Fruit fly (Drosophila melanogaster) Kc167 (cell line): ENCODE data around the gene Uqcc1.

ENCODE experiments used
- Myc ChIP-seq: fragments of >200 bp; optimal IDR thresholded peaks from 2 replicates; lab custom pipeline; 2017; ENCODE audit warnings: missing external identifiers
- Sin3A ChIP-seq: fragments of >200 bp; optimal IDR thresholded peaks from 2 replicates; lab custom pipeline; 2018; ENCODE audit warnings: missing external identifiers
- h ChIP-seq: fragments of >200 bp; optimal IDR thresholded peaks from 3 replicates; lab custom pipeline; 2018; ENCODE audit warnings: missing external identifiers
- insv ChIP-seq: fragments of >200 bp; optimal IDR thresholded peaks from 3 replicates; lab custom pipeline; 2018; ENCODE audit warnings: missing external identifiers
- psq ChIP-seq: fragments of >200 bp; optimal IDR thresholded peaks from 2 replicates; lab custom pipeline; 2017; ENCODE audit warnings: missing external identifiers
- ttk ChIP-seq: sonication (Bioruptor generic); optimal IDR thresholded peaks from 2 replicates; lab custom pipeline; 2017; ENCODE audit warnings: missing external identifiers

The Uqcc1 gene

dm6 chr3L:6957753-6958420 lies at the start of gene Uqcc1, which contains the start of gene Surf1:
Gene Uqcc1 (minus strand): TSS chr3L:6958108.
Gene Surf1 (plus strand): TSS chr3L:6958346.
- no peak for TF ChIP-seq insv (lab: Kevin White, UChicago)
- no peak for TF ChIP-seq ttk (lab: Kevin White, UChicago)
- no peak for TF ChIP-seq psq (lab: Kevin White, UChicago)
- TF ChIP-seq Sin3A (lab: Kevin White, UChicago) = no peak

dm6 chr3L:7006421-7006820 lies 48.5 kb upstream of the Uqcc1 start:
- no peak for TF ChIP-seq Sin3A (lab: Kevin White, UChicago)
- no peak for TF ChIP-seq insv (lab: Kevin White, UChicago)
- no peak for TF ChIP-seq psq (lab: Kevin White, UChicago)
- no peak for TF ChIP-seq Myc (lab: Kevin White, UChicago)
- no peak for TF ChIP-seq ttk (lab: Kevin White, UChicago)

- TF ChIP-seq psq (lab: Kevin White, UChicago) = no peak
- TF ChIP-seq Myc (lab: Kevin White, UChicago) = no peak
- no peak for TF ChIP-seq h (lab: Kevin White, UChicago)
- no peak for TF ChIP-seq ttk (lab: Kevin White, UChicago)
- TF ChIP-seq Sin3A (lab: Kevin White, UChicago) = no peak
- TF ChIP-seq insv (lab: Kevin White, UChicago) = no peak
Measured at dm6 chr3L:7003132-7003531, 45.2 kb upstream of the Uqcc1 start.

- TF ChIP-seq psq (lab: Kevin White, UChicago) = no peak
- no peak for TF ChIP-seq h (lab: Kevin White, UChicago)
- no peak for TF ChIP-seq ttk (lab: Kevin White, UChicago)
- TF ChIP-seq Sin3A (lab: Kevin White, UChicago) = no peak
- TF ChIP-seq Myc (lab: Kevin White, UChicago) = no peak
- TF ChIP-seq insv (lab: Kevin White, UChicago) = no peak
Measured at dm6 chr3L:7002355-7002754, 44.4 kb upstream of the Uqcc1 start.

- TF ChIP-seq Myc (lab: Kevin White, UChicago) = no peak
- TF ChIP-seq h (lab: Kevin White, UChicago) = no peak
- TF ChIP-seq psq (lab: Kevin White, UChicago) = no peak
- TF ChIP-seq Sin3A (lab: Kevin White, UChicago) = no peak
Measured at dm6 chr3L:7001855-7002254, 43.9 kb upstream of the Uqcc1 start.

dm6 chr3L:6999993-7000392 lies 42.1 kb upstream of the Uqcc1 start:
- TF ChIP-seq Myc (lab: Kevin White, UChicago) (no peak), h (lab: Kevin White, UChicago) (no peak), psq (lab: Kevin White, UChicago) (no peak), Sin3A (lab: Kevin White, UChicago) (no peak), insv (lab: Kevin White, UChicago) (no peak), ttk (lab: Kevin White, UChicago) (no peak)

- no peak for TF ChIP-seq insv (lab: Kevin White, UChicago)
- no peak for TF ChIP-seq psq (lab: Kevin White, UChicago)
- TF ChIP-seq Myc (lab: Kevin White, UChicago) = no peak
- TF ChIP-seq h (lab: Kevin White, UChicago) = no peak
- TF ChIP-seq Sin3A (lab: Kevin White, UChicago) = no peak
Measured at dm6 chr3L:6998692-6999091, 40.8 kb upstream of the Uqcc1 start, which contains the start of gene Mp. Gene Mp (plus strand): TSS chr3L:6998843.

dm6 chr3L:6997410-6997809 lies 39.5 kb upstream of the Uqcc1 start:
- TF ChIP-seq h (lab: Kevin White, UChicago) (no peak), Myc (lab: Kevin White, UChicago) (no peak), insv (lab: Kevin White, UChicago) (no peak)

- TF ChIP-seq Sin3A (lab: Kevin White, UChicago) (no peak), psq (lab: Kevin White, UChicago) (no peak)
Measured at dm6 chr3L:6996907-6997306, 39.0 kb upstream of the Uqcc1 start.

- TF ChIP-seq psq (lab: Kevin White, UChicago) (no peak), Myc (lab: Kevin White, UChicago) (no peak), Sin3A (lab: Kevin White, UChicago) (no peak), ttk (lab: Kevin White, UChicago) (no peak), insv (lab: Kevin White, UChicago) (no peak), h (lab: Kevin White, UChicago) (no peak)
Measured at dm6 chr3L:6995364-6995749, 37.4 kb upstream of the Uqcc1 start.

dm6 chr3L:6993350-6993749 lies 35.4 kb upstream of the Uqcc1 start:
- no peak for TF ChIP-seq Sin3A (lab: Kevin White, UChicago)
- no peak for TF ChIP-seq psq (lab: Kevin White, UChicago)
- no peak for TF ChIP-seq ttk (lab: Kevin White, UChicago)
- TF ChIP-seq Myc (lab: Kevin White, UChicago) = no peak
- no peak for TF ChIP-seq h (lab: Kevin White, UChicago)
- TF ChIP-seq insv (lab: Kevin White, UChicago) = no peak

dm6 chr3L:6990288-6990687 lies 32.4 kb upstream of the Uqcc1 start, which contains the start of gene bin:
Gene bin (plus strand): TSS chr3L:6990622.
- TF ChIP-seq Sin3A (lab: Kevin White, UChicago) = no peak
- TF ChIP-seq Myc (lab: Kevin White, UChicago) = no peak
- no peak for TF ChIP-seq insv (lab: Kevin White, UChicago)
